Worm (Caenorhabditis elegans) whole organism, young adult: ENCODE results near the gene C05D9.9.
A peak's percentile ranks its signal among the peaks of the same experiment; 100 is the strongest.

Source experiments
- K12H6.12 ChIP-seq: fragments of 200-800 bp; sonication (Bioruptor generic); optimal IDR thresholded peaks from 2 replicates; lab custom pipeline; 2018; ENCODE audit warnings: mild to moderate bottlenecking, missing genetic modification characterization, missing compliant biosample characterization
- Y67H2A.10 ChIP-seq: fragments of 200-800 bp; sonication (Bioruptor generic); conservative IDR thresholded peaks from 2 replicates; pipeline ENCODE4 v1.3.6; 2022; ENCODE audit warnings: missing genetic modification reagents, missing genetic modification characterization, missing compliant biosample characterization
- bed-1 ChIP-seq: fragments of 200-800 bp; sonication (Bioruptor generic); IDR thresholded peaks from 2 replicates; pipeline ENCODE4 v1.3.6; 2022; ENCODE audit warnings: missing genetic modification reagents, missing genetic modification characterization, missing compliant biosample characterization
- ccch-3 ChIP-seq: fragments of 200-800 bp; sonication (Bioruptor generic); optimal IDR thresholded peaks from 2 replicates; lab custom pipeline; 2018; ENCODE audit warnings: mild to moderate bottlenecking, missing genetic modification characterization, missing compliant biosample characterization
- cebp-1 ChIP-seq, 2 experiments: fragments of 200-800 bp in 1 of 2; sonication (Bioruptor generic) in 1 of 2; sonication (generic microtip) in 1 of 2; IDR thresholded peaks in 1 of 2; optimal IDR thresholded peaks in 1 of 2; 2 replicates each; pipeline versions ENCODE4 v1.3.6 to Lab custom; 2017 to 2022; ENCODE audit warnings: missing compliant biosample characterization in 2 of 2, missing genetic modification characterization in 2 of 2, mild to moderate bottlenecking in 1 of 2, missing genetic modification reagents in 1 of 2, moderate library complexity in 1 of 2
- ceh-27 ChIP-seq: fragments of 200-800 bp; sonication (Bioruptor generic); optimal IDR thresholded peaks from 2 replicates; lab custom pipeline; 2018; ENCODE audit warnings: mild to moderate bottlenecking, missing genetic modification characterization, moderate library complexity, missing compliant biosample characterization
- ceh-40 ChIP-seq: fragments of 200-800 bp; sonication (Bioruptor generic); IDR thresholded peaks from 2 replicates; pipeline ENCODE4 v1.3.6; 2022; ENCODE audit warnings: missing genetic modification characterization, missing compliant biosample characterization
- die-1 ChIP-seq: sonication (generic microtip); optimal IDR thresholded peaks from 2 replicates; lab custom pipeline; 2016; ENCODE audit warnings: missing genotype, mild to moderate bottlenecking, missing genetic modification characterization, missing compliant biosample characterization
- dpff-1 ChIP-seq: sonication (generic microtip); optimal IDR thresholded peaks from 2 replicates; lab custom pipeline; 2017; ENCODE audit warnings: mild to moderate bottlenecking, missing genetic modification characterization, missing compliant biosample characterization
- dpl-1 ChIP-seq: fragments of 150-350 bp; optimal IDR thresholded peaks from 2 replicates; lab custom pipeline; 2014; ENCODE audit warnings: missing biosample characterization, missing genetic modification reagents, missing genetic modification characterization
- gei-17 ChIP-seq: fragments of 200-800 bp; sonication (Bioruptor generic); optimal IDR thresholded peaks from 2 replicates; lab custom pipeline; 2018; ENCODE audit warnings: mild to moderate bottlenecking, missing genetic modification characterization, missing compliant biosample characterization
- hlh-26 ChIP-seq: fragments of 200-800 bp; sonication (Bioruptor generic); conservative IDR thresholded peaks from 2 replicates; pipeline ENCODE4 v1.3.6; 2022; ENCODE audit warnings: missing genetic modification reagents, missing genetic modification characterization, missing compliant biosample characterization
- hmg-1.2 ChIP-seq: fragments of 200-800 bp; sonication (Bioruptor generic); IDR thresholded peaks from 2 replicates; pipeline ENCODE4 v1.3.6; 2022; ENCODE audit warnings: missing genetic modification reagents, missing genetic modification characterization, missing compliant biosample characterization
- hrde-1 ChIP-seq: sonication (generic microtip); optimal IDR thresholded peaks from 2 replicates; lab custom pipeline; 2016; ENCODE audit warnings: missing genetic modification characterization, mild to moderate bottlenecking, missing compliant biosample characterization, moderate library complexity, missing genotype, missing genetic modification reagents, borderline replicate concordance
- let-526 ChIP-seq: fragments of 200-800 bp; sonication (Bioruptor generic); IDR thresholded peaks from 2 replicates; pipeline ENCODE4 v1.3.6; 2022; ENCODE audit warnings: missing genetic modification reagents, missing genetic modification characterization, missing compliant biosample characterization
- lin-40 ChIP-seq: sonication (generic microtip); optimal IDR thresholded peaks from 2 replicates; lab custom pipeline; 2016; ENCODE audit warnings: missing genetic modification characterization, mild to moderate bottlenecking, missing compliant biosample characterization, missing genotype, missing genetic modification reagents
- madf-6 ChIP-seq: fragments of 200-800 bp; sonication (Bioruptor generic); IDR thresholded peaks from 2 replicates; pipeline ENCODE4 v1.3.6; 2022; ENCODE audit warnings: missing genetic modification reagents, missing genetic modification characterization, missing compliant biosample characterization
- madf-8 ChIP-seq: fragments of 200-800 bp; sonication (Bioruptor generic); conservative IDR thresholded peaks from 2 replicates; pipeline ENCODE4 v1.3.6; 2022; ENCODE audit warnings: missing genetic modification reagents, missing genetic modification characterization, missing compliant biosample characterization
- mcd-1 ChIP-seq: fragments of 200-800 bp; sonication (Bioruptor generic); IDR thresholded peaks from 2 replicates; pipeline ENCODE4 v1.3.6; 2022; ENCODE audit warnings: missing genetic modification reagents, missing genetic modification characterization, missing compliant biosample characterization
- mel-28 ChIP-seq: sonication (generic microtip); optimal IDR thresholded peaks from 2 replicates; lab custom pipeline; 2016; ENCODE audit warnings: borderline replicate concordance, mild to moderate bottlenecking, missing genetic modification characterization, missing compliant biosample characterization
- mxl-1 ChIP-seq: sonication (generic microtip); optimal IDR thresholded peaks from 2 replicates; lab custom pipeline; 2016; ENCODE audit warnings: missing genetic modification characterization, missing compliant biosample characterization
- nfya-1 ChIP-seq: sonication (generic microtip); optimal IDR thresholded peaks from 2 replicates; lab custom pipeline; 2017; ENCODE audit warnings: antibody characterized with exemption, missing compliant biosample characterization, missing genetic modification characterization, borderline replicate concordance; ENCODE audit not compliant: insufficient read depth
- nhr-120 ChIP-seq: fragments of 200-800 bp; sonication (Bioruptor generic); IDR thresholded peaks from 2 replicates; pipeline ENCODE4 v1.3.6; 2022; ENCODE audit warnings: missing genetic modification characterization, missing compliant biosample characterization
- nhr-90 ChIP-seq: sonication (generic microtip); optimal IDR thresholded peaks from 2 replicates; lab custom pipeline; 2016; ENCODE audit warnings: missing genotype, mild to moderate bottlenecking, missing genetic modification characterization, missing compliant biosample characterization
- pbrm-1 ChIP-seq: fragments of 200-800 bp; sonication (Bioruptor generic); IDR thresholded peaks from 2 replicates; pipeline ENCODE4 v1.3.6; 2022; ENCODE audit warnings: missing genetic modification reagents, missing genetic modification characterization, missing compliant biosample characterization
- somi-1 ChIP-seq: fragments of 200-800 bp; sonication (Bioruptor generic); optimal IDR thresholded peaks from 2 replicates; lab custom pipeline; 2018; ENCODE audit warnings: mild to moderate bottlenecking, missing genetic modification characterization, missing compliant biosample characterization
- tbp1 ChIP-seq: fragments of 200-800 bp; sonication (Bioruptor generic); optimal IDR thresholded peaks from 2 replicates; lab custom pipeline; 2018; ENCODE audit warnings: mild to moderate bottlenecking, missing genetic modification characterization, missing compliant biosample characterization
- zfh-2 ChIP-seq: fragments of 200-800 bp; sonication (Bioruptor generic); conservative IDR thresholded peaks from 2 replicates; pipeline ENCODE4 v1.3.6; 2022; ENCODE audit warnings: missing genetic modification reagents, missing genetic modification characterization, missing compliant biosample characterization
- ztf-22 ChIP-seq: fragments of 200-800 bp; sonication (Bioruptor generic); optimal IDR thresholded peaks from 2 replicates; lab custom pipeline; 2018; ENCODE audit warnings: mild to moderate bottlenecking, missing genetic modification characterization, moderate library complexity, missing compliant biosample characterization
- ztf-25 ChIP-seq: fragments of 200-800 bp; sonication (Bioruptor generic); IDR thresholded peaks from 2 replicates; pipeline ENCODE4 v1.3.6; 2022; ENCODE audit warnings: missing genetic modification reagents, missing genetic modification characterization, missing compliant biosample characterization
- ztf-6 ChIP-seq: fragments of 200-800 bp; sonication (Bioruptor generic); IDR thresholded peaks from 2 replicates; pipeline ENCODE4 v1.3.6; 2022; ENCODE audit warnings: missing genetic modification reagents, missing genetic modification characterization, missing compliant biosample characterization

C05D9.9 gene

ce11 chrX:1124146-1124545 lies at the start of gene C05D9.9:
C05D9.9 (minus strand) TSS chrX:1124246.
- no peak for TF ChIP-seq gei-17 (GFP tag; lab: Kevin White, UChicago)
- no peak for TF ChIP-seq mel-28 (tag; lab: Kevin White, UChicago)
- TF ChIP-seq lin-40 (tag; lab: Kevin White, UChicago): peak; percentile 39
- TF ChIP-seq mcd-1 (GFP tag; lab: Robert Waterston, UW): no peak
- TF ChIP-seq ztf-6 (GFP tag; lab: Robert Waterston, UW): no peak
- TF ChIP-seq bed-1: no peak
- TF ChIP-seq ztf-22 (GFP tag; lab: Kevin White, UChicago): no peak
- no peak for TF ChIP-seq let-526 (GFP tag; lab: Robert Waterston, UW)
- TF ChIP-seq hmg-1.2 (GFP tag; lab: Robert Waterston, UW): no peak
- no peak for TF ChIP-seq ceh-40 (GFP tag; lab: Robert Waterston, UW)
- TF ChIP-seq somi-1 (GFP tag; lab: Kevin White, UChicago): peak; percentile 24
- TF ChIP-seq nhr-90 (tag; lab: Kevin White, UChicago): no peak
- TF ChIP-seq hrde-1 (tag; lab: Kevin White, UChicago): no peak

- TF ChIP-seq madf-6 (GFP tag; lab: Robert Waterston, UW): no peak
- TF ChIP-seq zfh-2 (GFP tag; lab: Robert Waterston, UW): peak; percentile 68
Measured at ce11 chrX:1172024-1172423, 48.0 kb upstream of the C05D9.9 start.

- TF ChIP-seq ceh-27 (GFP tag; lab: Kevin White, UChicago) (no peak), zfh-2 (GFP tag; lab: Robert Waterston, UW) (no peak), mxl-1 (no peak), nhr-120 (no peak), dpl-1 (GFP tag; lab: Kevin White, UChicago) (no peak), madf-8 (GFP tag; lab: Robert Waterston, UW) (no peak)
Measured at ce11 chrX:1171617-1172016, 47.6 kb upstream of the C05D9.9 start.

- no peak for TF ChIP-seq dpff-1 (tag; lab: Kevin White, UChicago)
- TF ChIP-seq hlh-26 (GFP tag; lab: Robert Waterston, UW): no peak
- TF ChIP-seq Y67H2A.10 (GFP tag; lab: Robert Waterston, UW): no peak
- TF ChIP-seq K12H6.12 (tag; lab: Kevin White, UChicago): no peak
- TF ChIP-seq nfya-1: no peak
- TF ChIP-seq tbp1 (GFP tag; lab: Kevin White, UChicago): no peak
- no peak for TF ChIP-seq cebp-1 (GFP tag; IDR thresholded peaks at IDR 0.05; lab: Robert Waterston, UW)
- TF ChIP-seq cebp-1 (tag; optimal IDR thresholded peaks at IDR 0.05; lab: Kevin White, UChicago): no peak
- TF ChIP-seq die-1 (tag; lab: Kevin White, UChicago): no peak
- TF ChIP-seq, all 124 proteins: peak for 0
Measured at ce11 chrX:1167234-1167633, 43.2 kb upstream of the C05D9.9 start.

- 0 out of 2 replicates have a peak, but pooled peaks have one; percentile 31 for TF ChIP-seq pbrm-1 (GFP tag; lab: Robert Waterston, UW)
- no peak for TF ChIP-seq ccch-3 (GFP tag; lab: Kevin White, UChicago)
- TF ChIP-seq mxl-1: no peak
- no peak for TF ChIP-seq ztf-25 (GFP tag; lab: Robert Waterston, UW)
Measured at ce11 chrX:1162019-1162418, 38.0 kb upstream of the C05D9.9 start, which contains the start of gene tmc-1. tmc-1 (plus strand) TSS chrX:1162207.
